Worm (Caenorhabditis elegans) whole organism, midembryonic: ENCODE data around the gene F38A6.4.

Experiments used
- T22C8.4 ChIP-seq: fragments of 200-800 bp; sonication (Bioruptor generic); IDR thresholded peaks from 2 replicates; pipeline ENCODE4 v1.3.6; 2022; ENCODE audit warnings: missing genetic modification characterization, missing compliant biosample characterization
- cog-1 ChIP-seq: sonication (generic microtip); optimal IDR thresholded peaks from 2 replicates; lab custom pipeline; 2016; ENCODE audit warnings: missing genetic modification characterization, missing compliant biosample characterization
- flt-1 ChIP-seq: fragments of 200-800 bp; sonication (Bioruptor generic); IDR thresholded peaks from 2 replicates; pipeline ENCODE4 v1.3.6; 2022; ENCODE audit warnings: missing genetic modification characterization, missing compliant biosample characterization
- klf-2 ChIP-seq: fragments of 200-800 bp; sonication (Bioruptor generic); conservative IDR thresholded peaks from 2 replicates; pipeline ENCODE4 v1.3.6; 2022; ENCODE audit warnings: missing genetic modification reagents, missing genetic modification characterization, missing compliant biosample characterization
- med-1 ChIP-seq: sonication (generic microtip); optimal IDR thresholded peaks from 2 replicates; lab custom pipeline; 2017; ENCODE audit warnings: missing genetic modification characterization, mild to moderate bottlenecking, missing compliant biosample characterization, antibody characterized with exemption, missing genetic modification reagents; ENCODE audit not compliant: insufficient read depth
- ref-1 ChIP-seq: fragments of 200-800 bp; sonication (Bioruptor generic); conservative IDR thresholded peaks from 2 replicates; pipeline ENCODE4 v1.3.6; 2022; ENCODE audit warnings: missing genetic modification reagents, missing genetic modification characterization, missing compliant biosample characterization
- tab-1 ChIP-seq: fragments of 200-800 bp; sonication (Bioruptor generic); IDR thresholded peaks from 2 replicates; pipeline ENCODE4 v1.3.6; 2022; ENCODE audit warnings: missing genetic modification characterization, missing compliant biosample characterization
- ztf-23 ChIP-seq: fragments of 200-800 bp; sonication (Bioruptor generic); IDR thresholded peaks from 2 replicates; pipeline ENCODE4 v1.3.6; 2022; ENCODE audit warnings: missing genetic modification reagents, missing genetic modification characterization, missing compliant biosample characterization
- ztf-29 ChIP-seq: fragments of 200-800 bp; sonication (Bioruptor generic); IDR thresholded peaks from 2 replicates; pipeline ENCODE4 v1.3.6; 2022; ENCODE audit warnings: missing genetic modification reagents, missing genetic modification characterization, missing compliant biosample characterization

The F38A6.4 gene

ce11 chrV:20749098-20749497 is 26.1 kb downstream of the F38A6.4 start:
- TF ChIP-seq med-1 (GFP tag; lab: Kevin White, UChicago) = no peak
- no peak for TF ChIP-seq ref-1 (GFP tag; lab: Robert Waterston, UW)
- no peak for TF ChIP-seq T22C8.4 (GFP tag; lab: Robert Waterston, UW)
- TF ChIP-seq ztf-23 (GFP tag; lab: Robert Waterston, UW) = no peak
- no peak for TF ChIP-seq flt-1
- TF ChIP-seq ztf-29 (GFP tag; lab: Robert Waterston, UW) = no peak
- no peak for TF ChIP-seq tab-1 (GFP tag; lab: Robert Waterston, UW)
- no peak for TF ChIP-seq klf-2 (GFP tag; lab: Robert Waterston, UW)
- TF ChIP-seq cog-1 (tag; lab: Kevin White, UChicago) = no peak

- no peak for TF ChIP-seq cog-1 (tag; lab: Kevin White, UChicago)
- TF ChIP-seq T22C8.4 (GFP tag; lab: Robert Waterston, UW) = no peak
- no peak for TF ChIP-seq ztf-23 (GFP tag; lab: Robert Waterston, UW)
- TF ChIP-seq med-1 (GFP tag; lab: Kevin White, UChicago) = no peak
- no peak for TF ChIP-seq flt-1
- no peak for TF ChIP-seq ref-1 (GFP tag; lab: Robert Waterston, UW)
- TF ChIP-seq tab-1 (GFP tag; lab: Robert Waterston, UW) = no peak
- no peak for TF ChIP-seq ztf-29 (GFP tag; lab: Robert Waterston, UW)
- no peak for TF ChIP-seq klf-2 (GFP tag; lab: Robert Waterston, UW)
These were observed 27.2 kb downstream of the F38A6.4 start for ce11 chrV:20747964-20748363.

- no peak for TF ChIP-seq klf-2 (GFP tag; lab: Robert Waterston, UW)
- TF ChIP-seq ref-1 (GFP tag; lab: Robert Waterston, UW) = no peak
- no peak for TF ChIP-seq cog-1 (tag; lab: Kevin White, UChicago)
- no peak for TF ChIP-seq tab-1 (GFP tag; lab: Robert Waterston, UW)
- TF ChIP-seq ztf-23 (GFP tag; lab: Robert Waterston, UW) = no peak
- TF ChIP-seq T22C8.4 (GFP tag; lab: Robert Waterston, UW) = no peak
- TF ChIP-seq med-1 (GFP tag; lab: Kevin White, UChicago) = no peak
- no peak for TF ChIP-seq flt-1
- no peak for TF ChIP-seq ztf-29 (GFP tag; lab: Robert Waterston, UW)
These were observed 28.4 kb downstream of the F38A6.4 start for ce11 chrV:20746805-20747204.

- TF ChIP-seq tab-1 (GFP tag; lab: Robert Waterston, UW) = no peak
- TF ChIP-seq klf-2 (GFP tag; lab: Robert Waterston, UW) = no peak
- TF ChIP-seq ztf-29 (GFP tag; lab: Robert Waterston, UW) = no peak
- TF ChIP-seq flt-1 = no peak
- no peak for TF ChIP-seq med-1 (GFP tag; lab: Kevin White, UChicago)
- TF ChIP-seq cog-1 (tag; lab: Kevin White, UChicago) = no peak
- TF ChIP-seq T22C8.4 (GFP tag; lab: Robert Waterston, UW) = no peak
- no peak for TF ChIP-seq ztf-23 (GFP tag; lab: Robert Waterston, UW)
- no peak for TF ChIP-seq ref-1 (GFP tag; lab: Robert Waterston, UW)
These were observed 29.9 kb downstream of the F38A6.4 start for ce11 chrV:20745278-20745677.

ce11 chrV:20744290-20744837 is 30.8 kb downstream of the F38A6.4 start, which contains the start of gene dnj-25:
Gene dnj-25 (minus strand): TSS chrV:20744346.
- TF ChIP-seq ztf-29 (GFP tag; lab: Robert Waterston, UW) (no peak), cog-1 (tag; lab: Kevin White, UChicago) (no peak), T22C8.4 (GFP tag; lab: Robert Waterston, UW) (no peak), ztf-23 (GFP tag; lab: Robert Waterston, UW) (no peak), ref-1 (GFP tag; lab: Robert Waterston, UW) (no peak), tab-1 (GFP tag; lab: Robert Waterston, UW) (no peak)

- TF ChIP-seq flt-1 = no peak
- TF ChIP-seq ztf-23 (GFP tag; lab: Robert Waterston, UW) = no peak
- TF ChIP-seq klf-2 (GFP tag; lab: Robert Waterston, UW) = no peak
- no peak for TF ChIP-seq tab-1 (GFP tag; lab: Robert Waterston, UW)
- no peak for TF ChIP-seq cog-1 (tag; lab: Kevin White, UChicago)
- no peak for TF ChIP-seq med-1 (GFP tag; lab: Kevin White, UChicago)
- no peak for TF ChIP-seq T22C8.4 (GFP tag; lab: Robert Waterston, UW)
- no peak for TF ChIP-seq ztf-29 (GFP tag; lab: Robert Waterston, UW)
- TF ChIP-seq ref-1 (GFP tag; lab: Robert Waterston, UW) = no peak
These were observed 35.8 kb downstream of the F38A6.4 start for ce11 chrV:20739387-20739786.

ce11 chrV:20734658-20735057 is 40.5 kb downstream of the F38A6.4 start, which contains the start of gene srxa-6:
Gene srxa-6 (plus strand): TSS chrV:20734958.
- TF ChIP-seq ztf-29 (GFP tag; lab: Robert Waterston, UW) (no peak), klf-2 (GFP tag; lab: Robert Waterston, UW) (no peak), flt-1 (no peak), ref-1 (GFP tag; lab: Robert Waterston, UW) (no peak), tab-1 (GFP tag; lab: Robert Waterston, UW) (no peak), med-1 (GFP tag; lab: Kevin White, UChicago) (no peak), T22C8.4 (GFP tag; lab: Robert Waterston, UW) (no peak), cog-1 (tag; lab: Kevin White, UChicago) (no peak), ztf-23 (GFP tag; lab: Robert Waterston, UW) (no peak)

ce11 chrV:20731787-20732186 is 43.4 kb downstream of the F38A6.4 start, which contains the start of gene srxa-1:
Gene srxa-1 (plus strand): TSS chrV:20732087.
- TF ChIP-seq flt-1 = no peak
- no peak for TF ChIP-seq tab-1 (GFP tag; lab: Robert Waterston, UW)
- no peak for TF ChIP-seq ztf-23 (GFP tag; lab: Robert Waterston, UW)
- TF ChIP-seq ref-1 (GFP tag; lab: Robert Waterston, UW) = no peak
- no peak for TF ChIP-seq klf-2 (GFP tag; lab: Robert Waterston, UW)
- TF ChIP-seq ztf-29 (GFP tag; lab: Robert Waterston, UW) = no peak
- no peak for TF ChIP-seq T22C8.4 (GFP tag; lab: Robert Waterston, UW)
- TF ChIP-seq cog-1 (tag; lab: Kevin White, UChicago) = no peak
- no peak for TF ChIP-seq med-1 (GFP tag; lab: Kevin White, UChicago)
